Worm (Caenorhabditis elegans): ENCODE data around the gene Y45G5AM.6.

ce11 chrV:4181727-4182126 is 29.6 kb upstream of the Y45G5AM.6 start:
- TF ChIP-seq flt-1 (GFP tag; IDR thresholded peaks at IDR 0.05) (peak; percentile 70; the same call in 1 of the 2 replicates), klf-2 (GFP tag; conservative IDR thresholded peaks at IDR 0.05) (no peak)

Data from whole organism, midembryonic.